Fruit fly (Drosophila melanogaster) whole organism, embryonic: ENCODE data around the gene CG5181.

ENCODE experiments used
- Aef1 ChIP-seq: fragments of 200-800 bp; sonication (Bioruptor generic); IDR thresholded peaks from 3 replicates; pipeline ENCODE4 v1.3.6; 2022; ENCODE audit warnings: missing biosample characterization, missing genetic modification characterization
- Atf6 ChIP-seq: fragments of 200-800 bp; sonication (Bioruptor generic); IDR thresholded peaks from 2 replicates; pipeline ENCODE4 v1.3.6; 2022; ENCODE audit warnings: missing biosample characterization, missing genetic modification characterization
- Awh ChIP-seq: fragments of 200-800 bp; sonication (Bioruptor generic); IDR thresholded peaks from 2 replicates; pipeline ENCODE4, ENCODE4 v1.3.6; 2022; ENCODE audit warnings: missing biosample characterization, missing genetic modification characterization
- B-H2 ChIP-seq: fragments of 200-800 bp; sonication (Bioruptor generic); optimal IDR thresholded peaks from 2 replicates; lab custom pipeline; 2018; ENCODE audit warnings: missing biosample characterization, mild to moderate bottlenecking, missing genetic modification characterization
- CG10147 ChIP-seq: fragments of 200-800 bp; sonication (Bioruptor generic); optimal IDR thresholded peaks from 2 replicates; lab custom pipeline; 2019; ENCODE audit warnings: missing biosample characterization, mild to moderate bottlenecking, missing genetic modification characterization, moderate library complexity
- CG10267 ChIP-seq: fragments of 200-800 bp; sonication (Bioruptor generic); optimal IDR thresholded peaks from 2 replicates; lab custom pipeline; 2018; ENCODE audit warnings: missing biosample characterization, mild to moderate bottlenecking, missing genetic modification characterization, moderate library complexity
- CG10565 ChIP-seq: fragments of 200-800 bp; sonication (Bioruptor generic); optimal IDR thresholded peaks from 3 replicates; lab custom pipeline; 2016; ENCODE audit warnings: missing biosample characterization, mild to moderate bottlenecking, missing genetic modification characterization
- CG11247 ChIP-seq: fragments of 200-800 bp; sonication (Bioruptor generic); IDR thresholded peaks from 2 replicates; pipeline ENCODE4 v1.3.6; 2022; ENCODE audit warnings: missing biosample characterization, missing genetic modification characterization
- CG12391 ChIP-seq: fragments of 200-800 bp; sonication (Bioruptor generic); optimal IDR thresholded peaks from 3 replicates; lab custom pipeline; 2018; ENCODE audit warnings: missing biosample characterization, mild to moderate bottlenecking, missing genetic modification characterization, moderate library complexity
- CG12744 ChIP-seq: fragments of 200-800 bp; sonication (Bioruptor generic); optimal IDR thresholded peaks from 2 replicates; lab custom pipeline; 2016; ENCODE audit warnings: missing biosample characterization, missing genetic modification characterization
- CG13287 ChIP-seq: fragments of 200-800 bp; sonication (Bioruptor generic); IDR thresholded peaks from 2 replicates; pipeline ENCODE4 v1.3.6; 2022; ENCODE audit warnings: missing biosample characterization, missing genetic modification characterization; ENCODE audit not compliant: partially characterized antibody
- CG14050 ChIP-seq: fragments of 200-800 bp; sonication (Bioruptor generic); IDR thresholded peaks from 3 replicates; pipeline ENCODE4 v1.3.6; 2022; ENCODE audit warnings: missing biosample characterization, missing genetic modification characterization
- CG1603 ChIP-seq: fragments of 200-800 bp; sonication (Bioruptor generic); optimal IDR thresholded peaks from 2 replicates; lab custom pipeline; 2019; ENCODE audit warnings: missing biosample characterization, mild to moderate bottlenecking, missing genetic modification characterization, moderate library complexity
- CG17328 ChIP-seq: fragments of 200-800 bp; sonication (Bioruptor generic); IDR thresholded peaks from 2 replicates; pipeline ENCODE4 v1.3.6; 2022; ENCODE audit warnings: missing biosample characterization, missing genetic modification characterization
- CG42726 ChIP-seq: fragments of 200-800 bp; sonication (Bioruptor generic); IDR thresholded peaks from 2 replicates; pipeline ENCODE4 v1.3.6; 2022; ENCODE audit warnings: missing biosample characterization, missing genetic modification characterization; ENCODE audit not compliant: partially characterized antibody
- CG4282 ChIP-seq: fragments of 200-800 bp; sonication (Bioruptor generic); optimal IDR thresholded peaks from 2 replicates; lab custom pipeline; 2016; ENCODE audit warnings: missing biosample characterization, missing genetic modification characterization
- CG4360 ChIP-seq: fragments of 200-800 bp; sonication (Bioruptor generic); IDR thresholded peaks from 2 replicates; pipeline ENCODE4 v1.3.6; 2022; ENCODE audit warnings: missing biosample characterization, missing genetic modification characterization
- CG4404 ChIP-seq: fragments of 200-800 bp; sonication (Bioruptor generic); IDR thresholded peaks from 2 replicates; pipeline ENCODE4 v1.3.6; 2022; ENCODE audit warnings: missing biosample characterization, missing genetic modification characterization
- CG5953 ChIP-seq: fragments of 200-800 bp; sonication (Bioruptor generic); IDR thresholded peaks from 2 replicates; pipeline ENCODE4 v1.3.6; 2022; ENCODE audit warnings: missing biosample characterization, missing genetic modification characterization
- CG6272 ChIP-seq: fragments of 200-800 bp; sonication (Bioruptor generic); IDR thresholded peaks from 2 replicates; pipeline ENCODE4 v1.3.6; 2022; ENCODE audit warnings: missing biosample characterization, missing genetic modification characterization
- CG7357 ChIP-seq: fragments of 200-800 bp; sonication (Bioruptor generic); IDR thresholded peaks from 3 replicates; pipeline ENCODE4 v1.3.6; 2022; ENCODE audit warnings: missing biosample characterization, missing genetic modification characterization
- CG8290 ChIP-seq, 3 experiments: fragments of 200-800 bp; sonication (Bioruptor generic); optimal IDR thresholded peaks; 2 replicates each; lab custom pipeline; 2016 to 2019; ENCODE audit warnings: missing biosample characterization in 3 of 3, missing genetic modification characterization in 3 of 3, mild to moderate bottlenecking in 2 of 3, moderate library complexity in 1 of 3
- CG8765 ChIP-seq: fragments of 200-800 bp; sonication (Bioruptor generic); IDR thresholded peaks from 2 replicates; pipeline ENCODE4 v1.3.6; 2022; ENCODE audit warnings: missing biosample characterization, missing genetic modification characterization
- CG8944 ChIP-seq: fragments of 200-800 bp; sonication (Bioruptor generic); optimal IDR thresholded peaks from 3 replicates; lab custom pipeline; 2016; ENCODE audit warnings: missing biosample characterization, missing genetic modification characterization
- Fer2 ChIP-seq: fragments of 200-800 bp; sonication (Bioruptor generic); optimal IDR thresholded peaks from 2 replicates; lab custom pipeline; 2018; ENCODE audit warnings: missing biosample characterization, mild to moderate bottlenecking, missing genetic modification characterization, moderate library complexity
- Hr78 ChIP-seq, 2 experiments: fragments of 200-800 bp in 1 of 2; fragments of >200 bp in 1 of 2; sonication (Bioruptor generic) in 1 of 2; optimal IDR thresholded peaks; 2 replicates each; lab custom pipeline; 2017 to 2019; ENCODE audit warnings: missing biosample characterization in 2 of 2, missing genetic modification characterization in 2 of 2, mild to moderate bottlenecking in 1 of 2, moderate library complexity in 1 of 2
- Trl ChIP-seq, 3 experiments: fragments of >200 bp in 2 of 3; fragments of 200-800 bp in 1 of 3; sonication (Bioruptor generic) in 1 of 3; optimal IDR thresholded peaks; 2 replicates in 1 of 3; 3 replicates in 2 of 3; lab custom pipeline; 2016 to 2017; ENCODE audit warnings: missing biosample characterization in 1 of 3, missing genetic modification characterization in 1 of 3
- Vsx1 ChIP-seq: fragments of 200-800 bp; sonication (Bioruptor generic); optimal IDR thresholded peaks from 2 replicates; lab custom pipeline; 2017; ENCODE audit warnings: missing biosample characterization, mild to moderate bottlenecking, missing genetic modification characterization, missing genetic modification reagents
- amos ChIP-seq: fragments of 200-800 bp; sonication (Bioruptor generic); IDR thresholded peaks from 2 replicates; pipeline ENCODE4 v1.3.6; 2022; ENCODE audit warnings: missing biosample characterization, missing genetic modification characterization; ENCODE audit not compliant: partially characterized antibody
- chinmo ChIP-seq: fragments of 200-800 bp; sonication (Bioruptor generic); IDR thresholded peaks from 4 replicates; pipeline ENCODE4 v1.3.6; 2022; ENCODE audit warnings: missing biosample characterization, missing genetic modification characterization; ENCODE audit not compliant: partially characterized antibody
- crol ChIP-seq: fragments of 200-800 bp; sonication (Bioruptor generic); IDR thresholded peaks from 2 replicates; pipeline ENCODE4 v1.3.6; 2022; ENCODE audit warnings: missing biosample characterization, missing genetic modification characterization
- fd102C ChIP-seq: fragments of 200-800 bp; sonication (Bioruptor generic); optimal IDR thresholded peaks from 2 replicates; lab custom pipeline; 2018; ENCODE audit warnings: missing biosample characterization, mild to moderate bottlenecking, missing genetic modification characterization, moderate library complexity
- hkb ChIP-seq, 2 experiments: fragments of 200-800 bp in 1 of 2; fragments of >200 bp in 1 of 2; sonication (Bioruptor generic) in 1 of 2; IDR thresholded peaks in 1 of 2; optimal IDR thresholded peaks in 1 of 2; 2 replicates each; pipeline versions ENCODE4 v1.3.6 to Lab custom; 2017 to 2022; ENCODE audit warnings: missing biosample characterization in 1 of 2, missing genetic modification characterization in 1 of 2
- klu ChIP-seq: fragments of 200-800 bp; sonication (Bioruptor generic); IDR thresholded peaks from 2 replicates; pipeline ENCODE4 v1.3.6; 2022; ENCODE audit warnings: missing biosample characterization, missing genetic modification characterization
- maf-S ChIP-seq: fragments of 200-800 bp; sonication (Bioruptor generic); optimal IDR thresholded peaks from 2 replicates; lab custom pipeline; 2016; ENCODE audit warnings: missing biosample characterization, missing genetic modification characterization
- odd ChIP-seq: fragments of 200-800 bp; sonication (Bioruptor generic); optimal IDR thresholded peaks from 2 replicates; lab custom pipeline; 2017; ENCODE audit warnings: missing biosample characterization, mild to moderate bottlenecking, missing genetic modification characterization
- onecut ChIP-seq: fragments of 200-800 bp; sonication (Bioruptor generic); IDR thresholded peaks from 2 replicates; pipeline ENCODE4 v1.3.6; 2022; ENCODE audit warnings: missing biosample characterization, missing genetic modification characterization
- pb ChIP-seq: fragments of 200-800 bp; sonication (Bioruptor generic); optimal IDR thresholded peaks from 3 replicates; lab custom pipeline; 2016; ENCODE audit warnings: missing biosample characterization, missing genetic modification characterization
- rib ChIP-seq: fragments of 200-800 bp; sonication (Bioruptor generic); IDR thresholded peaks from 2 replicates; pipeline ENCODE4 v1.3.6; 2022; ENCODE audit warnings: missing biosample characterization, missing genetic modification characterization
- row ChIP-seq: fragments of 200-800 bp; sonication (Bioruptor generic); IDR thresholded peaks from 3 replicates; pipeline ENCODE4 v1.3.6; 2022; ENCODE audit warnings: missing biosample characterization, missing genetic modification characterization
- slp2 ChIP-seq: fragments of 200-800 bp; sonication (Bioruptor generic); optimal IDR thresholded peaks from 2 replicates; lab custom pipeline; 2016; ENCODE audit warnings: missing biosample characterization, missing genetic modification characterization
- stc ChIP-seq: fragments of 200-800 bp; sonication (Bioruptor generic); IDR thresholded peaks from 2 replicates; pipeline ENCODE4 v1.3.6; 2022; ENCODE audit warnings: missing biosample characterization, missing genetic modification characterization
- tna ChIP-seq: fragments of 200-800 bp; sonication (Bioruptor generic); IDR thresholded peaks from 2 replicates; pipeline ENCODE4 v1.3.6; 2022; ENCODE audit warnings: missing biosample characterization, missing genetic modification characterization; ENCODE audit not compliant: partially characterized antibody
- unc-4 ChIP-seq: fragments of 200-800 bp; sonication (Bioruptor generic); IDR thresholded peaks from 2 replicates; pipeline ENCODE4 v1.3.6; 2022; ENCODE audit warnings: missing biosample characterization, missing genetic modification characterization; ENCODE audit not compliant: partially characterized antibody
- unpg ChIP-seq: fragments of 200-800 bp; sonication (Bioruptor generic); optimal IDR thresholded peaks from 3 replicates; lab custom pipeline; 2018; ENCODE audit warnings: missing biosample characterization, mild to moderate bottlenecking, missing genetic modification characterization, moderate library complexity
- vvl ChIP-seq: fragments of 200-800 bp; sonication (Bioruptor generic); IDR thresholded peaks from 2 replicates; pipeline ENCODE4 v1.3.6; 2022; ENCODE audit warnings: missing biosample characterization, missing genetic modification characterization
- zen2 ChIP-seq: fragments of 200-800 bp; sonication (Bioruptor generic); IDR thresholded peaks from 3 replicates; pipeline ENCODE4 v1.3.6; 2022; ENCODE audit warnings: missing biosample characterization, missing genetic modification characterization; ENCODE audit not compliant: partially characterized antibody

The CG5181 gene

DNA sequence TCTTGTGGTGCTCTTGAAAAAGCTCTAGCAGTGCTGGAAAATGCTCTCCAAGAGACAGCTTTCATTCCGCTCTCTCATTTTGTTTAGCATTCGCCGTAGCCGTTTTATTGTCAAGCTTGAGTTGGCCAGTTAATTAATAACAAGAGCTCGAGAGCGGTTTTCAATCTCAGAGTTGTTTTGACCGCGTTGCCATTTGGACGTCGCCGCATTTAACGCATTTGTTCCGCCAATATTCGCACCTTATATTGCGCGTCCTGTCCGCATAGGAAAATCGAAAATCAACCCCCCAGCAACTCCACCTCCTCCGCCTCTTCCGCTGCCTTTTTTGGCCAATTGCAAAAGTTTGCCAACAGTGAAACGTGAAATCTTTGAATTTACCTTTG, 27.7 kb upstream of the CG5181 start, which contains the start of gene CG5973 (continued):
- TF ChIP-seq stc (GFP tag; lab: Robert Waterston, UW), result 0 out of 2 replicates have a peak, but pooled peaks have one; percentile 35
- peak; percentile 23; the same call in 1 of the 2 replicates for TF ChIP-seq vvl (GFP tag; lab: Robert Waterston, UW)
- peak; percentile 25; the same call in 1 of the 2 replicates for TF ChIP-seq onecut (GFP tag; lab: Robert Waterston, UW)
- peak; percentile 11 for TF ChIP-seq Vsx1
- TF ChIP-seq Awh (GFP tag; lab: Robert Waterston, UW), result 0 out of 2 replicates have a peak, but pooled peaks have one; percentile 10
- peak; percentile 8 for TF ChIP-seq CG10267
- no peak for TF ChIP-seq CG4404
- TF ChIP-seq CG1603 (tag; lab: Kevin White, UChicago), result no peak
- peak; percentile 59 to 76 for TF ChIP-seq Trl (optimal IDR thresholded peaks at IDR 0.05; lab: Kevin White, UChicago)
- no peak for TF ChIP-seq Trl (GFP tag; optimal IDR thresholded peaks at IDR 0.05; lab: Kevin White, UChicago)
- TF ChIP-seq CG8290 (GFP tag; optimal IDR thresholded peaks at IDR 0.05; lab: Kevin White, UChicago), result no peak
- peak in 1 of 2 experiments; percentile 3 for TF ChIP-seq CG8290 (tag; optimal IDR thresholded peaks at IDR 0.05; lab: Kevin White, UChicago)
- TF ChIP-seq CG4282 (GFP tag; lab: Kevin White, UChicago), result no peak
- TF ChIP-seq B-H2, result no peak
- TF ChIP-seq Atf6 (GFP tag; lab: Robert Waterston, UW), result 0 out of 2 replicates have a peak, but pooled peaks have one; percentile 13
- no peak for TF ChIP-seq slp2 (GFP tag; lab: Kevin White, UChicago)
- TF ChIP-seq CG8765 (GFP tag; lab: Robert Waterston, UW), result no peak
- TF ChIP-seq CG42726, result peak; percentile 34; the same call in 1 of the 2 replicates
- peak; percentile 71; the same call in 1 of the 4 replicates for TF ChIP-seq chinmo (GFP tag; lab: Robert Waterston, UW)
- no peak for TF ChIP-seq unpg (GFP tag; lab: Kevin White, UChicago)
- TF ChIP-seq amos, result peak; percentile 44; the same call in 1 of the 2 replicates
- TF ChIP-seq CG8944 (GFP tag; lab: Kevin White, UChicago), result no peak
- no peak for TF ChIP-seq maf-S (GFP tag; lab: Kevin White, UChicago)
- TF ChIP-seq CG12744, result no peak
- peak; percentile 44; the same call in 1 of the 2 replicates for TF ChIP-seq rib (GFP tag; lab: Robert Waterston, UW)
- TF ChIP-seq fd102C (GFP tag; lab: Kevin White, UChicago), result no peak
- 0 out of 2 replicates have a peak, but pooled peaks have one; percentile 9 for TF ChIP-seq CG17328 (GFP tag; lab: Robert Waterston, UW)
- TF ChIP-seq CG14050 (GFP tag; lab: Robert Waterston, UW), result 0 out of 3 replicates have a peak, but pooled peaks have one; percentile 19

DNA sequence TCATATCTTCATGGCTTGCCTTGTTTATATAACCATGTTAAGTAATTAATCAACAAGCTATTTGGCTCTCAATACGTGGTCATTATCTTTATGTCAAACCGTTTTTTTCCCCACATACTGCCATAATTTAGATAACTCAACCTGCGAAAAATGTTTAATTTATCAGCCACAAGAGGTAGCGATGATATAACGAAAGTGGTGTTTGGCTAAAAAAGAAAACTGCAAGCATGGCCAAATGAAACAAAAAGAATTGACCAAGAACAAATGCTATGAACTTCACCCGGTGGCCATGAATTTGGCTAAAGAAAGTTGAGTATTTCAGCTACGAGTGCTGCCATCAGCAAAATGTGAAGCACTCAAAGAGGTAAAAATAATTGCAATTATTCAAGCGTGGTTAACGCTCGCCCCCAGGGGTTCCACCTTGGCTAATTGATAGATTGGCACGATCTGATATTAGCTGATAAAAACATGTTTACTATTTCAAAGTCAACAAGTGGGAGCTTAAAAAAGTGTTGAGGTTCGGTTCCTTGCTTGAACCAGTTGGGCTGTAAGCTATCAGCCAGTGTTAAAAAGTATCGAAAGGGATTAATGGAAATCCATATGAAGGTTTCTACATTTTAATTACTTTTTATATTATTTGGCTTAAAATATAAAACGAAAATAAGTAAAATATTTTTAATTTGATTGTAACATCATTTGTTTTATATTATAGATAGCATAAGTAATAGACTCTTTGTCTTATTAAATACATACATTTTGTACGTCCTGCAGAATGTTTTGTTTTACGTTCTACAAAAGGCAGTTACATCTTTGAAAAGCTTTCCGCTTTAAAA, 27.1 kb upstream of the CG5181 start:
- peak; percentile 40 for TF ChIP-seq CG4360 (GFP tag; lab: Robert Waterston, UW)
- peak; percentile 82 for TF ChIP-seq rib (GFP tag; lab: Robert Waterston, UW)
- no peak for TF ChIP-seq CG13287 (GFP tag; lab: Robert Waterston, UW)
- TF ChIP-seq CG6272, result no peak
- peak; percentile 41 for TF ChIP-seq CG12391 (tag; lab: Kevin White, UChicago)
- peak; percentile 57 for TF ChIP-seq CG10147 (GFP tag; lab: Kevin White, UChicago)
- TF ChIP-seq unc-4 (GFP tag; lab: Robert Waterston, UW), result no peak
- no peak for TF ChIP-seq crol (GFP tag; lab: Robert Waterston, UW)
- TF ChIP-seq hkb (optimal IDR thresholded peaks at IDR 0.05; lab: Kevin White, UChicago), result no peak
- peak; percentile 78 for TF ChIP-seq hkb (GFP tag; IDR thresholded peaks at IDR 0.05; lab: Robert Waterston, UW)
- TF ChIP-seq Aef1 (GFP tag; lab: Robert Waterston, UW), result no peak; the same call in 2 of the 3 replicates
- no peak; the same call in 2 of the 3 replicates for TF ChIP-seq CG7357 (GFP tag; lab: Robert Waterston, UW)
- peak; percentile 68 for TF ChIP-seq CG5953 (GFP tag; lab: Robert Waterston, UW)
- peak; percentile 71 for TF ChIP-seq Fer2 (tag; lab: Kevin White, UChicago)
- peak; percentile 41 for TF ChIP-seq odd (GFP tag; lab: Kevin White, UChicago)
- TF ChIP-seq tna, result no peak
- TF ChIP-seq CG10565, result no peak
- TF ChIP-seq zen2 (GFP tag; lab: Robert Waterston, UW), result no peak
- no peak for TF ChIP-seq klu (GFP tag; lab: Robert Waterston, UW)
- peak; percentile 44 for TF ChIP-seq pb (GFP tag; lab: Kevin White, UChicago)
- TF ChIP-seq Hr78 (GFP tag; optimal IDR thresholded peaks at IDR 0.05; lab: Kevin White, UChicago), result no peak
- TF ChIP-seq CG11247 (GFP tag; lab: Robert Waterston, UW), result peak; percentile 85
- TF ChIP-seq row (GFP tag; lab: Robert Waterston, UW), result no peak; the same call in 2 of the 3 replicates
